Fruit fly (Drosophila melanogaster): ENCODE data around the gene MKP-4.

dm6 chrX:19590070-19590469 lies 32.8 kb upstream of the MKP-4 start, which contains the start of gene CG14219:
- TF ChIP-seq psq (optimal IDR thresholded peaks at IDR 0.05), result no peak
- TF ChIP-seq insv (optimal IDR thresholded peaks at IDR 0.05), result no peak
- no peak for TF ChIP-seq h (optimal IDR thresholded peaks at IDR 0.05)
- TF ChIP-seq Myc (optimal IDR thresholded peaks at IDR 0.05), result no peak
- TF ChIP-seq Sin3A (optimal IDR thresholded peaks at IDR 0.05), result no peak
- no peak for TF ChIP-seq ttk (optimal IDR thresholded peaks at IDR 0.05)
